Fruit fly (Drosophila melanogaster): ENCODE measurements around the gene smp-30.
A peak's percentile ranks its signal among the peaks of the same experiment; 100 is the strongest.

smp-30 gene

dm6 chr3R:14708948-14709385, 42.1 kb downstream of the smp-30 start:
- TF ChIP-seq CG16779 (GFP tag; IDR thresholded peaks at IDR 0.05) (no peak), Hr78 (GFP tag; optimal IDR thresholded peaks at IDR 0.05) (peak in 1 of 2 experiments; percentile 39), vfl (GFP tag; optimal IDR thresholded peaks at IDR 0.05) (no peak), Sox100B (GFP tag; optimal IDR thresholded peaks at IDR 0.05) (peak; percentile 38), CG12391 (tag; optimal IDR thresholded peaks at IDR 0.05) (no peak), Ssrp (tag; optimal IDR thresholded peaks at IDR 0.05) (no peak), CG30020 (tag; optimal IDR thresholded peaks at IDR 0.05) (no peak), CG4424 (GFP tag; optimal IDR thresholded peaks at IDR 0.05) (no peak), cwo (GFP tag; optimal IDR thresholded peaks at IDR 0.05) (no peak), Xbp1 (GFP tag; optimal IDR thresholded peaks at IDR 0.05) (no peak), cas (GFP tag; IDR thresholded peaks at IDR 0.05) (no peak), Sin3A (optimal IDR thresholded peaks at IDR 0.05) (no peak), wek (GFP tag; optimal IDR thresholded peaks at IDR 0.05) (peak; percentile 33), dysf (GFP tag; IDR thresholded peaks at IDR 0.05) (no peak), crp (GFP tag; optimal IDR thresholded peaks at IDR 0.05) (no peak), Poxn (GFP tag; IDR thresholded peaks at IDR 0.05) (no peak), CG5245 (GFP tag; optimal IDR thresholded peaks at IDR 0.05) (peak; percentile 11), bbx (GFP tag; IDR thresholded peaks at IDR 0.05; ENCODE audit: partially characterized antibody) (no peak), CG11696 (GFP tag; IDR thresholded peaks at IDR 0.05) (no peak), unc-4 (GFP tag; IDR thresholded peaks at IDR 0.05; ENCODE audit: partially characterized antibody) (no peak), eyg (GFP tag; optimal IDR thresholded peaks at IDR 0.05) (no peak), CG2129 (GFP tag; IDR thresholded peaks at IDR 0.05; ENCODE audit: partially characterized antibody) (no peak), pum (GFP tag; optimal IDR thresholded peaks at IDR 0.05) (no peak), CG12769 (tag; optimal IDR thresholded peaks at IDR 0.05) (peak; percentile 3), CG4707 (GFP tag; optimal IDR thresholded peaks at IDR 0.05) (no peak), Spps (tag; optimal IDR thresholded peaks at IDR 0.05) (no peak), CG12236 (GFP tag; optimal IDR thresholded peaks at IDR 0.05) (no peak), Ravus (GFP tag; IDR thresholded peaks at IDR 0.05) (no peak), dpn (GFP tag; optimal IDR thresholded peaks at IDR 0.05) (no peak), psq (GFP tag; optimal IDR thresholded peaks at IDR 0.05) (no peak), Dek (tag; optimal IDR thresholded peaks at IDR 0.05) (no peak), NFAT (GFP tag; IDR thresholded peaks at IDR 0.05) (no peak), CG10267 (tag; optimal IDR thresholded peaks at IDR 0.05) (no peak), p53 (GFP tag; optimal IDR thresholded peaks at IDR 0.05) (no peak), pfk (GFP tag; optimal IDR thresholded peaks at IDR 0.05) (no peak), nerfin-1 (tag; optimal IDR thresholded peaks at IDR 0.05) (peak; percentile 6), H15 (GFP tag; IDR thresholded peaks at IDR 0.05) (no peak), CG16813 (GFP tag; IDR thresholded peaks at IDR 0.05; ENCODE audit: partially characterized antibody) (no peak), gro (GFP tag; optimal IDR thresholded peaks at IDR 0.05) (no peak), Mad (GFP tag; optimal IDR thresholded peaks at IDR 0.05) (no peak), CG10959 (GFP tag; IDR thresholded peaks at IDR 0.05) (no peak), HmgD (GFP tag; optimal IDR thresholded peaks at IDR 0.05) (no peak), CG2199 (GFP tag; IDR thresholded peaks at IDR 0.05) (no peak), mld (GFP tag; IDR thresholded peaks at IDR 0.05; ENCODE audit: partially characterized antibody) (no peak), CG15514 (GFP tag; optimal IDR thresholded peaks at IDR 0.05) (peak; percentile 4), CG5953 (GFP tag; IDR thresholded peaks at IDR 0.05) (no peak), caup (GFP tag; optimal IDR thresholded peaks at IDR 0.05; ENCODE audit: severe bottlenecking) (peak; percentile 30), NC2α (GFP tag; optimal IDR thresholded peaks at IDR 0.05) (no peak), CG14441 (GFP tag; IDR thresholded peaks at IDR 0.05) (no peak), GATAe (GFP tag; conservative IDR thresholded peaks at IDR 0.05) (no peak; the same call in 1 of the 2 replicates), CG8089 (GFP tag; optimal IDR thresholded peaks at IDR 0.05) (no peak), CTCF (GFP tag; optimal IDR thresholded peaks at IDR 0.05) (no peak)

Data from whole organism, embryonic.